Fruit fly (Drosophila melanogaster): ENCODE results near the gene Klp3A.

DNA sequence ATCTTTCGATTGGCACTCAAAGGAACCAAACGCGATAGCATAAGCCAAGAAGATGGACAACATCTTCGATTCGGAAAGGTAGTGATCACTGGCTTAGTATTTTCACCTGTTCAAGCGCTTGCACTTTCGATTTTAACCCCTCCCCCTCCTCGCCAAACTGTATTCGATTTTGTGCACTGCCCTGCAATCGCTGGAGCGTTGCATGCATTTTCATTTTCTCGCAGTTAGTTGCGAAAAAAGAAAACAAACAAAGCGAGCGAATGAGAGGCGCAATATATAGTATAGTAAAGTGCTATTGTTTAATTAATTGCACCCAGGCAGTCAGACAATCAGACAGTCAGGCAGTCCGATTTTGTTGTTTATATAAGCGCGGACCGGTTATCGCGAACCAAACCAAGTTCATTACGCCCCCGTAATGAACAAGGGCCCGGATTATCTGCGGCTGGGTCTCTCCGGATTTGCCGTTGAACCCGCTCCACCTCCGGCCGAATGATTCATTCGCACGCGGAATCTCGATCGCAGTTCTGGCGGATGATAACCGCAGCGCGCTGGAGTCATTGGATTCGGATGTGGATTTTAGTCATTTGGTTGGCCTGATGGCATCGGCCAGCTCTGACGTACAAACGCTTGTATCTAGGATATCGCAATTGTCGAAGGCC is 10.6 kb downstream of the Klp3A start:
- no peak for TF ChIP-seq EcR (GFP tag; optimal IDR thresholded peaks at IDR 0.05)
- no peak for TF ChIP-seq pan (optimal IDR thresholded peaks at IDR 0.05)
- no peak for TF ChIP-seq usp (GFP tag; optimal IDR thresholded peaks at IDR 0.05)

Measured in whole organism.